Worm (Caenorhabditis elegans) whole organism, L1 larva: Measurements from ENCODE around the gene oac-31.

Experiments used
- C16A3.4 ChIP-seq: fragments of 150-350 bp; optimal IDR thresholded peaks from 2 replicates; lab custom pipeline; 2014; ENCODE audit warnings: missing biosample characterization, missing genetic modification characterization
- C34B4.2 ChIP-seq: sonication (generic microtip); optimal IDR thresholded peaks from 2 replicates; lab custom pipeline; 2017; ENCODE audit warnings: mild to moderate bottlenecking, missing genetic modification characterization, missing compliant biosample characterization
- aha-1 ChIP-seq: fragments of 150-350 bp; optimal IDR thresholded peaks from 2 replicates; lab custom pipeline; 2014; ENCODE audit warnings: missing biosample characterization, missing genetic modification characterization
- ama-1 ChIP-seq: fragments of 150-350 bp; optimal IDR thresholded peaks from 2 replicates; lab custom pipeline; 2014
- ceh-82 ChIP-seq, 3 experiments: fragments of 150-350 bp in 1 of 3; sonication (generic microtip) in 2 of 3; optimal IDR thresholded peaks; 2 replicates each; lab custom pipeline; 2014 to 2017; ENCODE audit warnings: missing biosample characterization in 3 of 3, missing genetic modification characterization in 3 of 3
- ceh-88 ChIP-seq: fragments of 200-800 bp; sonication (Bioruptor generic); IDR thresholded peaks from 2 replicates; pipeline ENCODE4 v1.3.6; 2022; ENCODE audit warnings: missing genetic modification characterization, missing compliant biosample characterization
- ceh-90 ChIP-seq: sonication (generic microtip); optimal IDR thresholded peaks from 2 replicates; lab custom pipeline; 2016; ENCODE audit warnings: missing genetic modification characterization, missing compliant biosample characterization
- ces-1 ChIP-seq: fragments of 150-350 bp; optimal IDR thresholded peaks from 2 replicates; lab custom pipeline; 2014; ENCODE audit warnings: missing biosample characterization, missing genetic modification reagents, missing genetic modification characterization
- dsc-1 ChIP-seq: sonication (generic microtip); optimal IDR thresholded peaks from 2 replicates; lab custom pipeline; 2016; ENCODE audit warnings: mild to moderate bottlenecking, missing genetic modification characterization, missing compliant biosample characterization
- elt-3 ChIP-seq, 6 experiments: fragments of 150-350 bp in 1 of 6; sonication (generic microtip); optimal IDR thresholded peaks; 2 replicates each; lab custom pipeline; 2017 to 2018; ENCODE audit warnings: missing biosample characterization in 6 of 6, missing genetic modification characterization in 6 of 6, inconsistent platforms in 1 of 6
- fkh-10 ChIP-seq: sonication (generic microtip); optimal IDR thresholded peaks from 2 replicates; lab custom pipeline; 2017; ENCODE audit warnings: missing biosample characterization, missing genetic modification reagents, missing genetic modification characterization
- fkh-8 ChIP-seq: sonication (generic microtip); optimal IDR thresholded peaks from 2 replicates; lab custom pipeline; 2016; ENCODE audit warnings: mild to moderate bottlenecking, missing genetic modification characterization, missing compliant biosample characterization
- grh-1 ChIP-seq: fragments of 200-800 bp; sonication (Bioruptor generic); IDR thresholded peaks from 2 replicates; pipeline ENCODE4 v1.3.6; 2022; ENCODE audit warnings: missing genetic modification reagents, missing genetic modification characterization, missing compliant biosample characterization
- hlh-17 ChIP-seq: fragments of 200-800 bp; sonication (Bioruptor generic); optimal IDR thresholded peaks from 2 replicates; lab custom pipeline; 2018; ENCODE audit warnings: missing genetic modification characterization, mild to moderate bottlenecking, missing compliant biosample characterization, moderate library complexity, borderline replicate concordance
- hlh-4 ChIP-seq: sonication (generic microtip); optimal IDR thresholded peaks from 2 replicates; lab custom pipeline; 2016; ENCODE audit warnings: mild to moderate bottlenecking, missing genetic modification characterization, missing compliant biosample characterization
- hpl-2 ChIP-seq: fragments of 150-350 bp; optimal IDR thresholded peaks from 2 replicates; lab custom pipeline; 2014; ENCODE audit warnings: missing biosample characterization, missing genetic modification reagents, missing genetic modification characterization
- isw-1 ChIP-seq: fragments of 200-800 bp; sonication (Bioruptor generic); IDR thresholded peaks from 2 replicates; pipeline ENCODE4 v1.3.6; 2022; ENCODE audit warnings: missing genetic modification characterization, missing compliant biosample characterization
- jun-1 ChIP-seq: fragments of 150-350 bp; optimal IDR thresholded peaks from 2 replicates; lab custom pipeline; 2014; ENCODE audit warnings: missing biosample characterization, missing genetic modification reagents, missing genetic modification characterization
- mef-2 ChIP-seq: fragments of 150-350 bp; optimal IDR thresholded peaks from 2 replicates; lab custom pipeline; 2014; ENCODE audit warnings: missing biosample characterization, missing genetic modification characterization
- mep-1 ChIP-seq: fragments of 150-350 bp; optimal IDR thresholded peaks from 2 replicates; lab custom pipeline; 2014; ENCODE audit warnings: missing biosample characterization, missing genetic modification characterization
- nhr-11 ChIP-seq: fragments of 150-350 bp; optimal IDR thresholded peaks from 2 replicates; lab custom pipeline; 2014; ENCODE audit warnings: missing biosample characterization, missing genetic modification characterization
- nhr-12 ChIP-seq: sonication (generic microtip); optimal IDR thresholded peaks from 2 replicates; lab custom pipeline; 2017; ENCODE audit warnings: missing biosample characterization, missing genetic modification characterization
- nhr-19 ChIP-seq: fragments of 200-800 bp; sonication (Bioruptor generic); conservative IDR thresholded peaks from 2 replicates; pipeline ENCODE4 v1.3.6; 2022; ENCODE audit warnings: missing genetic modification characterization, missing compliant biosample characterization
- nhr-237 ChIP-seq: fragments of 150-350 bp; optimal IDR thresholded peaks from 2 replicates; lab custom pipeline; 2014; ENCODE audit warnings: missing biosample characterization, missing genetic modification characterization
- nhr-47 ChIP-seq: sonication (generic microtip); optimal IDR thresholded peaks from 2 replicates; lab custom pipeline; 2016; ENCODE audit warnings: mild to moderate bottlenecking, missing genetic modification characterization, moderate library complexity, missing compliant biosample characterization
- nhr-71 ChIP-seq: sonication (generic microtip); optimal IDR thresholded peaks from 2 replicates; lab custom pipeline; 2016; ENCODE audit warnings: mild to moderate bottlenecking, missing genetic modification characterization, moderate library complexity, missing compliant biosample characterization
- nhr-76 ChIP-seq: sonication (generic microtip); optimal IDR thresholded peaks from 2 replicates; lab custom pipeline; 2017; ENCODE audit warnings: missing biosample characterization, missing genetic modification characterization
- nhr-77 ChIP-seq: fragments of 150-350 bp; optimal IDR thresholded peaks from 2 replicates; lab custom pipeline; 2014; ENCODE audit warnings: missing biosample characterization, missing genetic modification characterization
- nhr-85 ChIP-seq: sonication (generic microtip); peaks from one replicate; lab custom pipeline; 2016; ENCODE audit warnings: missing genetic modification characterization, inconsistent platforms, missing compliant biosample characterization
- pag-3 ChIP-seq: sonication (generic microtip); optimal IDR thresholded peaks from 2 replicates; lab custom pipeline; 2017; ENCODE audit warnings: missing genetic modification characterization, mild to moderate bottlenecking, missing compliant biosample characterization, antibody characterized with exemption, borderline replicate concordance; ENCODE audit not compliant: insufficient read depth
- skn-1 ChIP-seq: fragments of 150-350 bp; optimal IDR thresholded peaks from 2 replicates; lab custom pipeline; 2014; ENCODE audit warnings: missing biosample characterization, missing genetic modification characterization
- sox-4 ChIP-seq: sonication (generic microtip); optimal IDR thresholded peaks from 2 replicates; lab custom pipeline; 2016; ENCODE audit warnings: missing genetic modification characterization, missing compliant biosample characterization
- sptf-1 ChIP-seq: fragments of 150-350 bp; optimal IDR thresholded peaks from 2 replicates; lab custom pipeline; 2014; ENCODE audit warnings: missing biosample characterization, missing genetic modification characterization
- sup-37 ChIP-seq: fragments of 200-800 bp; sonication (Bioruptor generic); optimal IDR thresholded peaks from 2 replicates; lab custom pipeline; 2018; ENCODE audit warnings: mild to moderate bottlenecking, missing genetic modification characterization, missing compliant biosample characterization
- tlp-1 ChIP-seq: fragments of 150-350 bp; optimal IDR thresholded peaks from 2 replicates; lab custom pipeline; 2014; ENCODE audit warnings: missing biosample characterization, missing genetic modification characterization
- unc-30 ChIP-seq: sonication (generic microtip); optimal IDR thresholded peaks from 2 replicates; lab custom pipeline; 2017; ENCODE audit warnings: missing biosample characterization, missing genetic modification characterization
- unc-86 ChIP-seq: sonication (generic microtip); optimal IDR thresholded peaks from 2 replicates; lab custom pipeline; 2016; ENCODE audit warnings: missing genetic modification characterization, missing compliant biosample characterization
- vab-15 ChIP-seq: sonication (generic microtip); optimal IDR thresholded peaks from 2 replicates; lab custom pipeline; 2017; ENCODE audit warnings: missing genotype, mild to moderate bottlenecking, missing genetic modification characterization, missing compliant biosample characterization
- xbp-1 ChIP-seq: sonication (generic microtip); optimal IDR thresholded peaks from 2 replicates; lab custom pipeline; 2016; ENCODE audit warnings: missing genetic modification characterization, missing compliant biosample characterization

Gene oac-31

DNA sequence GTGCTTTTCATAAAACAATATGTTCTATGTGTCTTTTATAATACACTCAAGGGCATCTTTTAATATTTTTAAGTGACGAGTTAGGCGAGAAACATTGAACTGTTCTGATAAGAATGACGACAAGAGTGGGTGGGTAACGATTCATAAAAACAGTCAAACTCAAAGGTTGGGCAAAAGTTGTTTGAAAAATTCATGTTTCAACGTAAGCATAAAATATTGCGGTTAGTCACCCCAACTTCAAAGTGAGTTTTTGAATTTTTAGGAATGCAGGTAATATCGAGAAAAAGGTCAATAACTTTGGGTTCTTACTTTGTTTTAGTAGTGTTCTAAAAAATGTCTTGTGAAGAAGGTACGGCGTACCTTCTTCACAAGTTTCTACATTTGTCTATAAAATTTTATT is at the start of gene oac-31:
Gene oac-31, minus strand, starts transcription at position 101 of the 400 bp plus-strand sequence.
- TF ChIP-seq hlh-4 (tag; lab: Kevin White, UChicago) = no peak
- TF ChIP-seq nhr-19 (GFP tag; lab: Robert Waterston, UW) = no peak
- no peak for TF ChIP-seq C16A3.4
- TF ChIP-seq nhr-11 = no peak
- no peak for TF ChIP-seq hlh-17
- no peak for TF ChIP-seq ceh-90 (tag; lab: Kevin White, UChicago)
- no peak for TF ChIP-seq dsc-1 (tag; lab: Kevin White, UChicago)

DNA sequence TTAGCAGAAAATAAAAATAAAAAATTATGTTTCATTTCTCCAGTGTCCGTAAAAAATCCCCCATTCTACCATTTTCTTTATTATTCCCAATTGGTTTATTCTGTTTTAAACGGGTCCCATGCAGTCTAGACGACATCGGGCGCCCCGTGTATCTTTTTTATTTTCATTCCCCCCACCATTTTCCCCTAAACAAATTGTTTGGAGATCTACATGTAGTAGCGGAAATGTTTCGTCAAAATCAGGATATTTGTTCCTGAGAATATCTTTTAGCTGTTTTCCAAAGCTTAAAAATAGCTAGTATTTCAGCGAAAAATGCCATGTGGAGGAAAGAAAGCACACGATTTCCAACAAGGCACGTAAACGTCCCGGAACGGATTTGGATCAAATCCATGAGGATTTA is 46.4 kb upstream of the oac-31 start, which contains the start of gene F16B4.5:
Gene F16B4.5, plus strand, starts transcription at position 301 of the 400 bp plus-strand sequence.
- no peak for TF ChIP-seq xbp-1 (tag; lab: Kevin White, UChicago)
- TF ChIP-seq sox-4 = no peak
- TF ChIP-seq vab-15 (tag; lab: Kevin White, UChicago) = no peak
- TF ChIP-seq mef-2 = no peak
- TF ChIP-seq ces-1 (GFP tag; lab: Kevin White, UChicago) = no peak
- TF ChIP-seq nhr-77 (tag; lab: Kevin White, UChicago) = no peak
- no peak for TF ChIP-seq sup-37
- no peak for TF ChIP-seq unc-30 (tag; lab: Kevin White, UChicago)
- no peak for TF ChIP-seq nhr-47 (tag; lab: Kevin White, UChicago)
- TF ChIP-seq C16A3.4 = no peak
- TF ChIP-seq nhr-76 (tag; lab: Kevin White, UChicago) = no peak

DNA sequence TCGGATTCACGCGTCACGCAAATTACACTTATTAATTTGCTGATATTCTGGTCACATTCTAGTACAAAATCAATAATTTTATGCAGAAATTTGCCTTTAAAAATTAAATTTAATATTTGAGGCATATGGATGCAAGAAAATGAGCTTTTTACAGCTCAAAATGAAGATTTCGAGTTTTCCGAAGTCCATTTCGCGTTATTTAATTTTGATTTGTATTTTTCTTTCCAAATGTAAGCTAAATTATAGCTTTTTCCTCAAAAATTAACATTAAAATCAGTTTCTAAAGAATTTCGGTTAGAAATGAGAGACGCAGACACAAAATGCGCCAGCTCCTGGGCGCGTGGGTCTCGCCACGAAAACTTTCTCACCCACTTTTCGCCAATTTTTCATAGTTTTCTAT is 45.2 kb upstream of the oac-31 start, which contains the start of gene F16B4.6:
Gene F16B4.6, plus strand, starts transcription at position 301 of the 400 bp plus-strand sequence.
- TF ChIP-seq mep-1 (tag; lab: Kevin White, UChicago) (no peak), C16A3.4 (no peak), isw-1 (GFP tag; lab: Robert Waterston, UW) (no peak), nhr-47 (tag; lab: Kevin White, UChicago) (no peak), ces-1 (GFP tag; lab: Kevin White, UChicago) (no peak), ama-1 (lab: Kevin White, UChicago) (no peak), nhr-11 (no peak), unc-86 (tag; lab: Kevin White, UChicago) (no peak), aha-1 (tag; lab: Kevin White, UChicago) (no peak), nhr-237 (tag; lab: Kevin White, UChicago) (no peak), ceh-82 (tag; optimal IDR thresholded peaks at IDR 0.05; lab: Kevin White, UChicago) (no peak), vab-15 (tag; lab: Kevin White, UChicago) (no peak), hlh-4 (tag; lab: Kevin White, UChicago) (no peak), hpl-2 (GFP tag; lab: Kevin White, UChicago) (no peak), sptf-1 (no peak)

DNA sequence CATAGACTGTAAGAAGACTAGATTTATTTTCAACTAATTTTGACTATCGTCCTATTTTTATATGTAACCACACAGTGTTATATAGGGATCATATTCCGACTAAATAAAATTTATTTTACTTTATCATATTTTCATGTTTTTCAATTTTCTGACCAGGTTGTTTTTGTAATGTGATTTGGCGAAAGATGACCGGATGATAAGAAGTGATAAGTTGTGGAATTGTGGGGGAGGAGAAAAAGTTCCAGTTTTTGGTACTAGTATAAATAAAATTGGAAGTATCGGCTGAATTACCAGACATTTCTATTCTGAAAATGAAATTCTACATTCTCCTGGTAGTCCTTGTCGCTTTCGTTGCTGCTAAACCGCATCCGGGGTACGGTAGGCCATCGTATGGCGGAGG is 43.7 kb upstream of the oac-31 start, which contains the start of gene F16B4.7:
Gene F16B4.7, plus strand, starts transcription at position 301 of the 400 bp plus-strand sequence.
- no peak for TF ChIP-seq dsc-1 (tag; lab: Kevin White, UChicago)
- no peak for TF ChIP-seq unc-86 (tag; lab: Kevin White, UChicago)
- TF ChIP-seq tlp-1 = no peak
- TF ChIP-seq pag-3 (tag; lab: Kevin White, UChicago) = no peak
- no peak for TF ChIP-seq nhr-85 (tag; lab: Kevin White, UChicago)
- TF ChIP-seq hlh-4 (tag; lab: Kevin White, UChicago) = no peak
- no peak for TF ChIP-seq jun-1 (tag; lab: Kevin White, UChicago)
- no peak for TF ChIP-seq fkh-10 (GFP tag; lab: Kevin White, UChicago)
- TF ChIP-seq grh-1 (GFP tag; lab: Robert Waterston, UW) = no peak
- no peak for TF ChIP-seq mep-1 (tag; lab: Kevin White, UChicago)
- no peak for TF ChIP-seq unc-30 (tag; lab: Kevin White, UChicago)
- no peak for TF ChIP-seq fkh-8
- no peak for TF ChIP-seq hlh-17

- TF ChIP-seq C34B4.2 (no peak), skn-1 (no peak), nhr-85 (tag; lab: Kevin White, UChicago) (no peak), isw-1 (GFP tag; lab: Robert Waterston, UW) (no peak), nhr-12 (tag; lab: Kevin White, UChicago) (no peak), nhr-71 (tag; lab: Kevin White, UChicago) (no peak), nhr-11 (no peak), hlh-4 (tag; lab: Kevin White, UChicago) (no peak), elt-3 (tag; optimal IDR thresholded peaks at IDR 0.05; lab: Kevin White, UChicago) (no peak), ceh-88 (GFP tag; lab: Robert Waterston, UW) (no peak)
- TF ChIP-seq, all 84 proteins: peak for 0
Measured at ce11 chrV:1583242-1583641, 41.6 kb upstream of the oac-31 start.
